Worm (Caenorhabditis elegans): Measurements from ENCODE around the gene Y50E8A.10.

Y50E8A.10 gene

DNA sequence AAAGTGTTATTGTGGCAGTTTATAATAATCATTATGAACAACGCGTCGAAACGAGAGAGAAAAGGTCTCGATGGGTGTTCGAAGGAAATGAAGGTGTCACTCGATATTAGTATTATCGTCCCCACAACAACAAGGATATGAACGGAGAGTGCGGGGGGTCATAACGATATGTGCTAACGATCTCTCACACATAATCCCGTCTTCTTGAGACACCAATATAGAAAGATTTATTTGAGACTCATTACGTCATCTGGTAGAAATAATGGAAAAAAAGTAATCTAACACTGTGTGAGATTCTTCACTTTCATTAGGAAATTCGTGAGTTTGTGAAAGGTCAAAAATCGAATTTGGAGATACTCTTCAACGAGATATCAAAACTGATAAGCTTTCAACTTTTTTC is 11.9 kb downstream of the Y50E8A.10 start:
- TF ChIP-seq nhr-11 (tag; optimal IDR thresholded peaks at IDR 0.05) (no peak), C34F6.9 (tag; optimal IDR thresholded peaks at IDR 0.05) (no peak), ztf-1 (GFP tag; conservative IDR thresholded peaks at IDR 0.05) (no peak), alr-1 (tag; optimal IDR thresholded peaks at IDR 0.05) (no peak), crh-2 (tag; optimal IDR thresholded peaks at IDR 0.05) (no peak), nhr-21 (tag; optimal IDR thresholded peaks at IDR 0.05) (no peak), aly-2 (tag; optimal IDR thresholded peaks at IDR 0.05) (no peak), nhr-25 (tag; optimal IDR thresholded peaks at IDR 0.05) (no peak), fos-1 (tag; optimal IDR thresholded peaks at IDR 0.05) (no peak), nhr-12 (tag; optimal IDR thresholded peaks at IDR 0.05) (no peak), Y55F3AM.14 (GFP tag; optimal IDR thresholded peaks at IDR 0.05) (no peak), peb-1 (tag; optimal IDR thresholded peaks at IDR 0.05) (no peak), unc-39 (tag; optimal IDR thresholded peaks at IDR 0.05) (no peak), nhr-6 (tag; optimal IDR thresholded peaks at IDR 0.05) (no peak), lsy-2 (tag; optimal IDR thresholded peaks at IDR 0.05) (no peak), ama-1 (optimal IDR thresholded peaks at IDR 0.05) (no peak), blmp-1 (tag; optimal IDR thresholded peaks at IDR 0.05; ENCODE audit: insufficient read depth) (no peak)

- TF ChIP-seq ZK546.5 (tag; optimal IDR thresholded peaks at IDR 0.05) (no peak), ztf-11 (tag; optimal IDR thresholded peaks at IDR 0.05) (no peak), lin-39 (tag; optimal IDR thresholded peaks at IDR 0.05) (peak; percentile 28), mdl-1 (tag; optimal IDR thresholded peaks at IDR 0.05) (no peak), alr-1 (tag; optimal IDR thresholded peaks at IDR 0.05) (no peak), unc-55 (GFP tag; optimal IDR thresholded peaks at IDR 0.05) (no peak), mab-5 (tag; optimal IDR thresholded peaks at IDR 0.05) (no peak), Y55F3AM.14 (GFP tag; optimal IDR thresholded peaks at IDR 0.05) (no peak)
These were observed 12.6 kb downstream of the Y50E8A.10 start for ce11 chrV:14792346-14792745.

DNA sequence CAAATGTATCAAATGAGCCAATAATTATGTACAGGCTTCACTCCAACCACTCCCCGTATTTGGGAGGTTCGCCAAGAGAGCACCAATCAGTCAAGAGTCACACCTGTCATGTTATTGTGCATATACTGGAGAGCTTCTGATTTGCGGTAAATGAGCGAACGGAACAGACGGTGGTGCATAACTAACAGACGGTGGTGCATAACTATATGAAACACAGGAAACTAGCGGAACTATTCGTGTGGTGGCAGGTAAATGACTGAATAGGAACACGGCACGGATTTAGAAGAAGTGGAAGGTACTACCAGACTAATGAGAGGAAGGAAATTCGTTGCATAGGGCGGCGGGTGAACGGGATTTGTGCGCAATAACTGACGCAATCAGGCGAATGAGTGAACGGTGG is 13.2 kb downstream of the Y50E8A.10 start:
- TF ChIP-seq crh-2 (tag; optimal IDR thresholded peaks at IDR 0.05) (no peak), nhr-10 (tag; optimal IDR thresholded peaks at IDR 0.05) (no peak), lin-11 (tag; optimal IDR thresholded peaks at IDR 0.05) (no peak), blmp-1 (tag; optimal IDR thresholded peaks at IDR 0.05; ENCODE audit: insufficient read depth) (no peak), mdl-1 (tag; optimal IDR thresholded peaks at IDR 0.05) (no peak), ztf-11 (tag; optimal IDR thresholded peaks at IDR 0.05) (no peak), lsy-2 (tag; optimal IDR thresholded peaks at IDR 0.05) (no peak), nhr-12 (tag; optimal IDR thresholded peaks at IDR 0.05) (no peak)

DNA sequence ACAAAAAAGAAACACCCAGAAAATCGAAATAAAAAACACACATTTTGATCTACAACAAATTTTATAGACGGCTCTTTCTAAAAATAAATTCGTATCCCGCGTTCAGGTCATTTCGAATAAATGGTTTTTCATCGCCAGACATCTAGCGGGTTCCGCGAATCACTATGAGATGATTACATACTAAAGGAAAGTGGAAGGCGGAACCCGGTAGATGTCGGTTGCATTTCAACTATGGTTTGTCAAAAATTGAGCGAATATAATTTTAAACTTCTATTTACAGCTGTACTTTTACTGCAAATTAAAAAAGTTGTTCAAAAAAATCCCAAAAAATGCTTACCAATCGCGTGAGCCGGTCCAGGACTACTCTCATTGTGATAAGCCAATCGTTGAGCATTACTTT is 18.1 kb downstream of the Y50E8A.10 start:
- peak; percentile 39 for TF ChIP-seq snpc-4 (tag; optimal IDR thresholded peaks at IDR 0.05)
- TF ChIP-seq mbf-1 (tag; optimal IDR thresholded peaks at IDR 0.05): no peak

DNA sequence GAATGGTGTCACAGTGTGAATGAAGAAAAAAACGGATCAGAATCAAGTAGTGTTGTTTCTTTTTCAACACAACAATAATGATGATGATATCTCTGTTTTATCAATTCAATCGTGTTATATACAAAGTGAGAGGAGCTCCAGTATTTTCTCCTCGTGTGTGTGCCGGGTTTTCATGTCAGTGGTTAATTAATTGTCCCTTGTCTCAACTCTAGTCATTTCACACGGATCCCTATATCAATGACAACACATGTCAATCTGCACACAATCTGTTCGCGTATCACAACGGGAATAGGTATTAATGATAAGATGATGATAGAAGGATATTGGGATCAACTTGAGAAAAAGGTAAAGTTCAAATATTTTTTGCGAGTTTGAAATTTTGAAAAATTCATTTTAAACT is 20.6 kb downstream of the Y50E8A.10 start:
- TF ChIP-seq lsy-2 (tag; optimal IDR thresholded peaks at IDR 0.05) (peak in 1 of 2 experiments; percentile 26), alr-1 (tag; optimal IDR thresholded peaks at IDR 0.05) (no peak), Y55F3AM.14 (GFP tag; optimal IDR thresholded peaks at IDR 0.05) (no peak), ztf-11 (tag; optimal IDR thresholded peaks at IDR 0.05) (no peak), F13H6.1 (tag; optimal IDR thresholded peaks at IDR 0.05) (peak; percentile 47), nhr-25 (tag; optimal IDR thresholded peaks at IDR 0.05) (no peak), mdl-1 (tag; optimal IDR thresholded peaks at IDR 0.05) (no peak), nhr-129 (tag; optimal IDR thresholded peaks at IDR 0.05) (peak; percentile 54), blmp-1 (tag; optimal IDR thresholded peaks at IDR 0.05; ENCODE audit: insufficient read depth) (no peak), sma-3 (GFP tag; optimal IDR thresholded peaks at IDR 0.05) (no peak), lin-13 (GFP tag; optimal IDR thresholded peaks at IDR 0.05) (no peak)

DNA sequence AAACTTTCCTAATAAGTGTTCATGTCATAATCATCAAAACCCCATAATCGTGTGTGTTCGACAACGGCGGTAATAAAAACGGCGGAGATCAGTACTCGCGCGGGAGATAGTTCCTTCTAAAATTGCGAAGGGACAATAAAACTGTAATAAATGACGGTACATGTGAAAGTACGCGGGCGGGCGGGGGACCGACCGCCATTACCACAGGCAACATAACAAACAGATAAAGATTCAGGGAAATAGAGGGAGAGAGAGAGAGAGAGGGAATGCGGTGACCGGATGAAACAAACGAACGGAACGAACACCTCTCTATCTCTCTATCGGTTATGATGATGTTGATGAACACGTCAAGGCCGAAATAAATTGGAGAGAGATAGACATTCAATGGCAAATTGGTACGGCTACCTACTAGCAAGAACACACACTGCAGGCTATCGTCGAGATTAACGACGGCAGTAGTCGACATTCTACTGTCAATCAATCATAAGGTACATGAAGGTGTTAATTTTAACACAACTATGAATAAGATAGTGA is 26.5 kb downstream of the Y50E8A.10 start:
- TF ChIP-seq ceh-16 (tag; optimal IDR thresholded peaks at IDR 0.05) (no peak), mdl-1 (tag; optimal IDR thresholded peaks at IDR 0.05) (no peak), lin-13 (GFP tag; optimal IDR thresholded peaks at IDR 0.05) (no peak), nhr-25 (tag; optimal IDR thresholded peaks at IDR 0.05) (peak; percentile 16), skn-1 (tag; optimal IDR thresholded peaks at IDR 0.05) (no peak), sem-4 (tag; optimal IDR thresholded peaks at IDR 0.05) (no peak), ztf-4 (tag; optimal IDR thresholded peaks at IDR 0.05) (no peak), nhr-11 (tag; optimal IDR thresholded peaks at IDR 0.05) (no peak), R02D3.7 (tag; optimal IDR thresholded peaks at IDR 0.05) (no peak), sma-9 (GFP tag; optimal IDR thresholded peaks at IDR 0.05) (peak; percentile 25), sma-9 (tag; optimal IDR thresholded peaks at IDR 0.05) (no peak), lin-39 (tag; optimal IDR thresholded peaks at IDR 0.05) (no peak), lsy-2 (tag; optimal IDR thresholded peaks at IDR 0.05) (no peak), nhr-237 (tag; optimal IDR thresholded peaks at IDR 0.05) (no peak)

All from whole organism, L2 larva.